Fruit fly (Drosophila melanogaster): ENCODE measurements around the gene CG12155.
A peak's percentile ranks its signal among the peaks of the same experiment; 100 is the strongest.

The CG12155 gene

DNA sequence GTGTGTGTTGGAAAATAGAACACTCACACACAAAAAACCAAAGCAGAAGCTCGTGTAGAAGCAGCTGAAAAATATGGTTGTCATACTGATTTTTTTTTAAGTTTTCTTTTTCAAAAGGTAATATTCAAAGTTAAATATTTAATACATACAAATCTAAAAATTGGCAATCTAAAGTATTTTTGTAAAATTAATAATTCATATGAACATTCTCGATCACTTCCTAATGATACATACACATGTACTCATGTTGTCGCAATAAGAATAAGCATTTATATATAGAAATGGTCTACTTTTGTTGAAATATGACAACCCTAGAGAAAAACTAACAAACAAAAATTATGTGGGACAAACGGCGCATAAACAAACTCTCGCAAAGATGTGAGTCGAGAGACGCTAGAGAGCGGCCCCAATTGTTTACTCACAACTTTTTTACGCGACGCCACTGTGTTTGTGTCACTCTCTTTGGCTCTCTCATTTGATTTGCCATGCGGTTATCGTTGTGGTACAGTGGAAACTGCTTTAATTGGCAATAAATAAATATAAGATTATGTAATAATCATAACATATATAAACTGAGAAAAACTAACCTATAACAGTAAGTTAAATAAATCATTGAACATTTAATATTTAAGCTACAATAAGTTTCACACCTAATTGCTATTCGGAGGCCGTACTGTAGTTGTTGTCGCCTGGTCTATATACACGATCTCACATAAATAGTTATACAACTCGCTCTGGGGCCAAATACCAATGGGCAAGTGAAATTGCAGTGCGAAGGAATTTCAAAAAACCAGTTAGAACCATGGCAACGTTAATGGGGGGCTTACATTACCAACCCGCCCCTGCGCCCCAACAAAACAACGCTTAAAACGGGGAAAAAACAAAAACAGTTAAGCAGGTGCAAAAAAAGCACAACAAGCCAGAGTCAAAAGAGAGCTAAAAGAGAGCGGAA is 21.9 kb upstream of the CG12155 start (continued):
- TF ChIP-seq odd (GFP tag; optimal IDR thresholded peaks at IDR 0.05) (peak; percentile 97), CoRest (tag; optimal IDR thresholded peaks at IDR 0.05) (peak; percentile 98), CG18262 (tag; optimal IDR thresholded peaks at IDR 0.05) (peak; percentile 97), CG4730 (GFP tag; IDR thresholded peaks at IDR 0.05) (peak; percentile 97), wor (GFP tag; IDR thresholded peaks at IDR 0.05) (peak; percentile 97), E2f2 (GFP tag; IDR thresholded peaks at IDR 0.05) (peak; percentile 88), tup (GFP tag; optimal IDR thresholded peaks at IDR 0.05) (peak; percentile 84), CrebB (tag; optimal IDR thresholded peaks at IDR 0.05) (peak; percentile 98), Ssrp (tag; optimal IDR thresholded peaks at IDR 0.05) (peak; percentile 93), Usf (GFP tag; optimal IDR thresholded peaks at IDR 0.05) (peak; percentile 92), Rx (GFP tag; IDR thresholded peaks at IDR 0.05) (peak; percentile 94), nerfin-1 (tag; optimal IDR thresholded peaks at IDR 0.05) (peak; percentile 97), en (GFP tag; optimal IDR thresholded peaks at IDR 0.05) (no peak), ftz-f1 (GFP tag; optimal IDR thresholded peaks at IDR 0.05) (no peak), da (GFP tag; optimal IDR thresholded peaks at IDR 0.05) (peak; percentile 27), CG6683 (GFP tag; optimal IDR thresholded peaks at IDR 0.05) (peak; percentile 96), CG18476 (GFP tag; optimal IDR thresholded peaks at IDR 0.05) (peak; percentile 95), sens (GFP tag) (peak; percentile 97), toy (GFP tag; IDR thresholded peaks at IDR 0.05) (peak; percentile 98), CG11247 (GFP tag; IDR thresholded peaks at IDR 0.05) (peak; percentile 98), CG12104 (GFP tag; optimal IDR thresholded peaks at IDR 0.05) (peak; percentile 90), lmd (GFP tag; IDR thresholded peaks at IDR 0.05) (peak; percentile 98), tna (GFP tag; IDR thresholded peaks at IDR 0.05; ENCODE audit: partially characterized antibody) (no peak), CG18011 (GFP tag; optimal IDR thresholded peaks at IDR 0.05) (peak; percentile 87), CG8281 (tag; optimal IDR thresholded peaks at IDR 0.05) (peak; percentile 88), Abd-B (GFP tag; optimal IDR thresholded peaks at IDR 0.05) (peak; percentile 97), CG7556 (GFP tag; optimal IDR thresholded peaks at IDR 0.05) (peak; percentile 98), CG7372 (GFP tag; IDR thresholded peaks at IDR 0.05) (peak; percentile 99), row (GFP tag; IDR thresholded peaks at IDR 0.05) (peak; percentile 99), tap (tag; optimal IDR thresholded peaks at IDR 0.05) (peak; percentile 99), sna (GFP tag; IDR thresholded peaks at IDR 0.05; ENCODE audit: partially characterized antibody) (no peak), ato (GFP tag; IDR thresholded peaks at IDR 0.05; ENCODE audit: partially characterized antibody) (no peak), ac (GFP tag; optimal IDR thresholded peaks at IDR 0.05) (peak; percentile 81), zf30C (GFP tag; optimal IDR thresholded peaks at IDR 0.05) (peak; percentile 56), Nf-YA (GFP tag; IDR thresholded peaks at IDR 0.05) (peak; percentile 97), CG2129 (GFP tag; IDR thresholded peaks at IDR 0.05; ENCODE audit: partially characterized antibody) (no peak), sens-2 (GFP tag; IDR thresholded peaks at IDR 0.05) (peak; percentile 95), HLHmδ (GFP tag; optimal IDR thresholded peaks at IDR 0.05) (no peak), Atf6 (GFP tag; IDR thresholded peaks at IDR 0.05) (peak; percentile 99), bbx (GFP tag; IDR thresholded peaks at IDR 0.05; ENCODE audit: partially characterized antibody) (no peak), run (tag; optimal IDR thresholded peaks at IDR 0.05) (peak; percentile 94), Hr51 (GFP tag; optimal IDR thresholded peaks at IDR 0.05) (peak; percentile 86 to 99), sr (GFP tag; IDR thresholded peaks at IDR 0.05) (peak; percentile 91), fd64A (GFP tag; optimal IDR thresholded peaks at IDR 0.05) (peak; percentile 95), CkIIα-i1 (GFP tag; IDR thresholded peaks at IDR 0.05) (peak; percentile 94), Aef1 (GFP tag; IDR thresholded peaks at IDR 0.05) (peak; percentile 98), Taf1 (GFP tag; IDR thresholded peaks at IDR 0.05) (peak; percentile 98), MTF-1 (GFP tag; optimal IDR thresholded peaks at IDR 0.05; ENCODE audit: borderline replicate concordance) (peak; percentile 94)

Measured in whole organism, embryonic.